Worm (Caenorhabditis elegans): ENCODE data around the gene T14G8.2.

ce11 chrX:12843011-12843410, 14.8 kb upstream of the T14G8.2 start, which contains the start of gene C52G5.2:
- TF ChIP-seq aly-1 (tag; optimal IDR thresholded peaks at IDR 0.05): no peak
- TF ChIP-seq tbx-37 (GFP tag; conservative IDR thresholded peaks at IDR 0.05): no peak
- TF ChIP-seq ama-1 (optimal IDR thresholded peaks at IDR 0.05): no peak
- TF ChIP-seq hmg-4 (GFP tag; optimal IDR thresholded peaks at IDR 0.05): no peak
- no peak for TF ChIP-seq flt-1 (GFP tag; IDR thresholded peaks at IDR 0.05)
- TF ChIP-seq B0310.2 (tag; optimal IDR thresholded peaks at IDR 0.05): no peak
- TF ChIP-seq ceh-13 (GFP tag; optimal IDR thresholded peaks at IDR 0.05): no peak
- TF ChIP-seq ceh-36 (tag; optimal IDR thresholded peaks at IDR 0.05): no peak
- no peak for TF ChIP-seq tra-4 (tag; optimal IDR thresholded peaks at IDR 0.05)
- TF ChIP-seq F13C5.2 (tag; optimal IDR thresholded peaks at IDR 0.05): no peak
- TF ChIP-seq hmbx-1 (tag; optimal IDR thresholded peaks at IDR 0.05): no peak
- no peak for TF ChIP-seq hnd-1 (tag; optimal IDR thresholded peaks at IDR 0.05)
